Fruit fly (Drosophila melanogaster) whole organism, prepupa: ENCODE measurements around the gene CG42558.

Source experiments
- CG10631 ChIP-seq: fragments of 200-800 bp; sonication (Bioruptor generic); optimal IDR thresholded peaks from 2 replicates; lab custom pipeline; 2016; ENCODE audit warnings: missing biosample characterization, missing genetic modification characterization
- CG10669 ChIP-seq: fragments of 200-800 bp; sonication (Bioruptor generic); optimal IDR thresholded peaks from 3 replicates; lab custom pipeline; 2018; ENCODE audit warnings: missing biosample characterization, mild to moderate bottlenecking, missing genetic modification characterization, moderate library complexity
- CG11294 ChIP-seq: fragments of 200-800 bp; sonication (Bioruptor generic); IDR thresholded peaks from 2 replicates; pipeline ENCODE4 v1.3.6; 2022; ENCODE audit warnings: missing biosample characterization, missing genetic modification characterization
- CG11762 ChIP-seq: fragments of 200-800 bp; sonication (Bioruptor generic); optimal IDR thresholded peaks from 3 replicates; lab custom pipeline; 2016; ENCODE audit warnings: missing biosample characterization, missing genetic modification characterization; ENCODE audit not compliant: insufficient read depth
- CG11902 ChIP-seq: fragments of 200-800 bp; sonication (Bioruptor generic); optimal IDR thresholded peaks from 3 replicates; lab custom pipeline; 2016; ENCODE audit warnings: missing biosample characterization, missing genetic modification characterization
- CG15336 ChIP-seq: fragments of 200-800 bp; sonication (Bioruptor generic); IDR thresholded peaks from 2 replicates; pipeline ENCODE4 v1.3.6; 2022; ENCODE audit warnings: missing biosample characterization, missing genetic modification characterization
- CG1621 ChIP-seq: fragments of 200-800 bp; sonication (Bioruptor generic); optimal IDR thresholded peaks from 3 replicates; lab custom pipeline; 2018; ENCODE audit warnings: missing biosample characterization, mild to moderate bottlenecking, missing genetic modification characterization
- CG16779 ChIP-seq: fragments of 200-800 bp; sonication (Bioruptor generic); optimal IDR thresholded peaks from 3 replicates; lab custom pipeline; 2017; ENCODE audit warnings: missing biosample characterization, mild to moderate bottlenecking, missing genetic modification characterization
- CG3032 ChIP-seq: fragments of 200-800 bp; optimal IDR thresholded peaks from 2 replicates; lab custom pipeline; 2019; ENCODE audit warnings: missing biosample characterization, mild to moderate bottlenecking, missing genetic modification characterization, moderate library complexity
- CG31627 ChIP-seq: fragments of 200-800 bp; sonication (Bioruptor generic); optimal IDR thresholded peaks from 3 replicates; lab custom pipeline; 2016; ENCODE audit warnings: missing biosample characterization, missing genetic modification characterization
- CG32006 ChIP-seq: fragments of 200-800 bp; sonication (Bioruptor generic); optimal IDR thresholded peaks from 3 replicates; lab custom pipeline; 2017; ENCODE audit warnings: missing biosample characterization, mild to moderate bottlenecking, missing genetic modification characterization
- CG3919 ChIP-seq: fragments of 200-800 bp; sonication (Bioruptor generic); optimal IDR thresholded peaks from 3 replicates; lab custom pipeline; 2016; ENCODE audit warnings: missing biosample characterization, missing genetic modification characterization
- CG4318 ChIP-seq: fragments of 200-800 bp; sonication (Bioruptor generic); optimal IDR thresholded peaks from 3 replicates; lab custom pipeline; 2017; ENCODE audit warnings: missing biosample characterization, mild to moderate bottlenecking, missing genetic modification characterization
- CG6792 ChIP-seq: fragments of 200-800 bp; sonication (Bioruptor generic); optimal IDR thresholded peaks from 3 replicates; lab custom pipeline; 2016; ENCODE audit warnings: missing biosample characterization, missing genetic modification characterization
- CG6808 ChIP-seq: fragments of 200-800 bp; sonication (Bioruptor generic); optimal IDR thresholded peaks from 3 replicates; lab custom pipeline; 2017; ENCODE audit warnings: missing biosample characterization, missing genetic modification characterization, mild to moderate bottlenecking, moderate library complexity, missing genetic modification reagents
- CG6854 ChIP-seq: fragments of 200-800 bp; sonication (Bioruptor generic); optimal IDR thresholded peaks from 2 replicates; lab custom pipeline; 2017; ENCODE audit warnings: missing biosample characterization, mild to moderate bottlenecking, missing genetic modification characterization
- CG7368 ChIP-seq: fragments of 200-800 bp; sonication (Bioruptor generic); optimal IDR thresholded peaks from 3 replicates; lab custom pipeline; 2016; ENCODE audit warnings: missing biosample characterization, missing genetic modification characterization
- CG8119 ChIP-seq: fragments of 200-800 bp; sonication (Bioruptor generic); IDR thresholded peaks from 3 replicates; pipeline ENCODE4 v1.3.6; 2022; ENCODE audit warnings: missing biosample characterization, missing genetic modification characterization
- CG8632 ChIP-seq: fragments of 200-800 bp; sonication (Bioruptor generic); optimal IDR thresholded peaks from 3 replicates; lab custom pipeline; 2016; ENCODE audit warnings: missing biosample characterization, missing genetic modification characterization
- CG9139 ChIP-seq: fragments of 200-800 bp; sonication (Bioruptor generic); optimal IDR thresholded peaks from 3 replicates; lab custom pipeline; 2017; ENCODE audit warnings: missing biosample characterization, mild to moderate bottlenecking, missing genetic modification characterization
- Eip75B ChIP-seq: fragments of 200-800 bp; sonication (Bioruptor generic); optimal IDR thresholded peaks from 3 replicates; lab custom pipeline; 2016; ENCODE audit warnings: missing biosample characterization, missing genetic modification characterization
- Eip78C ChIP-seq: fragments of 200-800 bp; sonication (Bioruptor generic); peaks from one replicate; lab custom pipeline; 2016; ENCODE audit warnings: missing biosample characterization, missing genetic modification characterization
- Eip93F ChIP-seq: fragments of 200-800 bp; sonication (Bioruptor generic); optimal IDR thresholded peaks from 2 replicates; lab custom pipeline; 2016; ENCODE audit warnings: missing biosample characterization, mild to moderate bottlenecking, missing genetic modification characterization
- Ets96B ChIP-seq: fragments of 200-800 bp; optimal IDR thresholded peaks from 2 replicates; lab custom pipeline; 2019; ENCODE audit warnings: missing biosample characterization, mild to moderate bottlenecking, missing genetic modification characterization, moderate library complexity
- Gug ChIP-seq: fragments of 200-800 bp; sonication (Bioruptor generic); IDR thresholded peaks from 2 replicates; pipeline ENCODE4 v1.3.6; 2022; ENCODE audit warnings: missing biosample characterization, missing genetic modification characterization
- Hr38 ChIP-seq: sonication (Bioruptor generic); optimal IDR thresholded peaks from 2 replicates; lab custom pipeline; 2016; ENCODE audit warnings: missing biosample characterization, missing genetic modification characterization
- Hr39 ChIP-seq: fragments of 200-800 bp; sonication (Bioruptor generic); optimal IDR thresholded peaks from 2 replicates; lab custom pipeline; 2016; ENCODE audit warnings: missing biosample characterization, missing genetic modification characterization
- Lpt ChIP-seq: fragments of 200-800 bp; sonication (Bioruptor generic); optimal IDR thresholded peaks from 3 replicates; lab custom pipeline; 2016; ENCODE audit warnings: missing biosample characterization, missing genetic modification characterization
- Met ChIP-seq: fragments of 200-800 bp; sonication (Bioruptor generic); optimal IDR thresholded peaks from 3 replicates; lab custom pipeline; 2016; ENCODE audit warnings: missing biosample characterization, missing genetic modification characterization
- OdsH ChIP-seq: fragments of 200-800 bp; sonication (Bioruptor generic); optimal IDR thresholded peaks from 3 replicates; lab custom pipeline; 2016; ENCODE audit warnings: missing biosample characterization, missing genetic modification characterization
- Smox ChIP-seq: fragments of 200-800 bp; sonication (Bioruptor generic); optimal IDR thresholded peaks from 3 replicates; lab custom pipeline; 2016; ENCODE audit warnings: missing biosample characterization, missing genetic modification characterization
- Sox102F ChIP-seq: fragments of 200-800 bp; sonication (Bioruptor generic); optimal IDR thresholded peaks from 2 replicates; lab custom pipeline; 2016; ENCODE audit warnings: missing biosample characterization, mild to moderate bottlenecking, missing genetic modification characterization
- achi ChIP-seq: fragments of 200-800 bp; sonication (Bioruptor generic); optimal IDR thresholded peaks from 3 replicates; lab custom pipeline; 2016; ENCODE audit warnings: missing biosample characterization, missing genetic modification characterization
- dac ChIP-seq: fragments of 200-800 bp; sonication (Bioruptor generic); optimal IDR thresholded peaks from 2 replicates; lab custom pipeline; 2017; ENCODE audit warnings: missing biosample characterization, mild to moderate bottlenecking, missing genetic modification characterization
- eg ChIP-seq: fragments of 200-800 bp; sonication (Bioruptor generic); IDR thresholded peaks from 3 replicates; pipeline ENCODE4 v1.3.6; 2022; ENCODE audit warnings: missing biosample characterization, missing genetic modification characterization
- esn ChIP-seq: fragments of 200-800 bp; sonication (Bioruptor generic); optimal IDR thresholded peaks from 2 replicates; lab custom pipeline; 2016; ENCODE audit warnings: missing biosample characterization, mild to moderate bottlenecking, missing genetic modification characterization, moderate library complexity
- fd59A ChIP-seq: fragments of 200-800 bp; sonication (Bioruptor generic); optimal IDR thresholded peaks from 2 replicates; lab custom pipeline; 2017; ENCODE audit warnings: missing biosample characterization, mild to moderate bottlenecking, missing genetic modification characterization, missing genetic modification reagents
- fd85E ChIP-seq: fragments of 200-800 bp; sonication (Bioruptor generic); optimal IDR thresholded peaks from 3 replicates; lab custom pipeline; 2016; ENCODE audit warnings: missing biosample characterization, missing genetic modification characterization
- fkh ChIP-seq: fragments of 200-800 bp; sonication (Bioruptor generic); optimal IDR thresholded peaks from 3 replicates; lab custom pipeline; 2017; ENCODE audit warnings: missing biosample characterization, mild to moderate bottlenecking, missing genetic modification characterization, moderate library complexity
- lz ChIP-seq: fragments of 200-800 bp; sonication (Bioruptor generic); optimal IDR thresholded peaks from 3 replicates; lab custom pipeline; 2016; ENCODE audit warnings: missing biosample characterization, missing genetic modification characterization
- net ChIP-seq: fragments of 200-800 bp; sonication (Bioruptor generic); optimal IDR thresholded peaks from 3 replicates; lab custom pipeline; 2016; ENCODE audit warnings: missing biosample characterization, missing genetic modification characterization
- pdm3 ChIP-seq: fragments of 200-800 bp; sonication (Bioruptor generic); optimal IDR thresholded peaks from 3 replicates; lab custom pipeline; 2016; ENCODE audit warnings: missing biosample characterization, missing genetic modification characterization
- salr ChIP-seq, 2 experiments: fragments of 200-800 bp; sonication (Bioruptor generic); optimal IDR thresholded peaks; 3 replicates each; lab custom pipeline; 2016 to 2018; ENCODE audit warnings: missing biosample characterization in 2 of 2, missing genetic modification characterization in 2 of 2, mild to moderate bottlenecking in 1 of 2
- spab ChIP-seq: fragments of 200-800 bp; sonication (Bioruptor generic); optimal IDR thresholded peaks from 2 replicates; lab custom pipeline; 2017; ENCODE audit warnings: missing biosample characterization, mild to moderate bottlenecking, missing genetic modification characterization, missing genetic modification reagents
- ss ChIP-seq, 2 experiments: fragments of 200-800 bp; sonication (Bioruptor generic); optimal IDR thresholded peaks; 2 replicates in 1 of 2; 3 replicates in 1 of 2; lab custom pipeline; 2017 to 2018; ENCODE audit warnings: mild to moderate bottlenecking in 2 of 2, missing biosample characterization in 2 of 2, missing genetic modification characterization in 2 of 2, moderate library complexity in 1 of 2
- svp ChIP-seq: fragments of 200-800 bp; sonication (Bioruptor generic); peaks from one replicate; lab custom pipeline; 2016; ENCODE audit warnings: missing biosample characterization, missing genetic modification characterization
- topi ChIP-seq: fragments of 200-800 bp; sonication (Bioruptor generic); optimal IDR thresholded peaks from 3 replicates; lab custom pipeline; 2016; ENCODE audit warnings: missing biosample characterization, missing genetic modification characterization
- vri ChIP-seq: fragments of 200-800 bp; sonication (Bioruptor generic); optimal IDR thresholded peaks from 3 replicates; lab custom pipeline; 2016; ENCODE audit warnings: missing biosample characterization, mild to moderate bottlenecking, missing genetic modification characterization

The CG42558 gene

DNA sequence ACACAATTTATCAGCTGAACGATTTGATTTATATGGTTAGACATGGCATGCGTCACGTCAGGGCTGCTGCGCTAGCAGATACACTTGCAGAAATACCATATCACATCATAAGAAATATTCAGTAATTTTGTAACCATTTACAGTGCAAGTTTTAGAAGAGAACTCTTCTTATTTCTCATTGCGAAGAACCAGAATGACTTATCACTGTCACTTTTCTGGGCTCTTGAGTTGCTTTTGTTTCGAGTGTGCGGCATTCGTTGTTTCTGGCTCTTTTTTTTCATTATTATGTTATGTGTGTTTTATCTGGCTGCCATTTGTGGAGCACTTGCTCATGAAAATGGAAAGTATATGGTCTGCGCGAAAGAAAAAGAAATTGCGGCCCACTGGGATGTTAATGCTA lies 48.9 kb downstream of the CG42558 start (continued):
- TF ChIP-seq Sox102F, result no peak
- TF ChIP-seq CG11294 (GFP tag; lab: Robert Waterston, UW), result peak; percentile 67
- peak; percentile 73 for TF ChIP-seq dac (GFP tag; lab: Kevin White, UChicago)
- peak; percentile 87 for TF ChIP-seq CG15336 (GFP tag; lab: Robert Waterston, UW)
- no peak for TF ChIP-seq ss (GFP tag; optimal IDR thresholded peaks at IDR 0.05; lab: Kevin White, UChicago)
- peak in 1 of 2 experiments; percentile 41 for TF ChIP-seq salr (GFP tag; optimal IDR thresholded peaks at IDR 0.05; lab: Kevin White, UChicago)
- TF ChIP-seq CG11902 (GFP tag; lab: Kevin White, UChicago), result no peak
- TF ChIP-seq CG6792 (GFP tag; lab: Kevin White, UChicago), result no peak
- no peak for TF ChIP-seq CG11762 (GFP tag; lab: Kevin White, UChicago)
- no peak for TF ChIP-seq Eip75B (GFP tag; lab: Kevin White, UChicago)
- peak; percentile 89 for TF ChIP-seq eg (GFP tag; lab: Robert Waterston, UW)
- TF ChIP-seq CG7368 (GFP tag; lab: Kevin White, UChicago), result no peak
- no peak for TF ChIP-seq CG16779 (tag; lab: Kevin White, UChicago)
- TF ChIP-seq fd85E (GFP tag; lab: Kevin White, UChicago), result no peak
- no peak for TF ChIP-seq CG1621 (tag; lab: Kevin White, UChicago)
- TF ChIP-seq svp (GFP tag; lab: Kevin White, UChicago), result no peak
- no peak for TF ChIP-seq fkh (GFP tag; lab: Kevin White, UChicago)

DNA sequence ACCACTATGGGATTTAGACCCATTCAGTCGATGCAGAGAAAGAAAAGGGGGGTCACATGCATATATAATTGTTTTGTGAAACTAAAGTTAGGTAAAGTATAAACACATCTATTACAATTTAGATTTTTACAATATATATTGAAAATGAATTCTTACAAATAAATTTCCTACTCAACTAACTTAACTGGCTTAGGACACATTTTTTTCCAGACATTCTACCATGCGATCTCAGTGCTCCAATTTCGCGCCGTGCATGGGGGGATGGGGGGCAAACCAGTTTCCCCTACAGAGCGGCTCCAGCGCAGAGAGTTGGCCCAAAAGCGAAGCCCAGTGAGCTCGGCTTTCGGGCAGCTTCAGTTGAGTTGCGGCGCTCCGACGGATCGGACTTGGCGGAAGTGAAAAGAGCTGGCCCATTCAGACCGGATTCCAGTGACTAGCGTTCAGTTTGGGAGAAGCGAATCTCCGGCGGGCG lies 50.0 kb downstream of the CG42558 start, which contains the start of gene CG7896:
CG7896 (plus strand) TSS at position 354 of the 472 bp plus-strand sequence.
- TF ChIP-seq CG6808 (GFP tag; lab: Kevin White, UChicago) (peak; percentile 80), net (peak; percentile 78), CG32006 (GFP tag; lab: Kevin White, UChicago) (peak; percentile 91), esn (peak; percentile 90), CG6854 (GFP tag; lab: Kevin White, UChicago) (peak; percentile 67), Met (GFP tag; lab: Kevin White, UChicago) (peak; percentile 85), Ets96B (peak; percentile 80), CG11762 (GFP tag; lab: Kevin White, UChicago) (peak; percentile 65), CG8119 (GFP tag; lab: Robert Waterston, UW) (peak; percentile 93), CG31627 (GFP tag; lab: Kevin White, UChicago) (peak; percentile 67), eg (GFP tag; lab: Robert Waterston, UW) (peak; percentile 88), vri (GFP tag; lab: Kevin White, UChicago) (peak; percentile 72), Hr39 (GFP tag; lab: Kevin White, UChicago) (peak; percentile 59), ss (GFP tag; optimal IDR thresholded peaks at IDR 0.05; lab: Kevin White, UChicago) (peak; percentile 56 to 86), CG10669 (peak; percentile 73), Eip75B (GFP tag; lab: Kevin White, UChicago) (peak; percentile 76), CG3032 (tag; lab: Kevin White, UChicago) (peak; percentile 87), Smox (peak; percentile 81), lz (peak; percentile 83), CG10631 (GFP tag; lab: Kevin White, UChicago) (peak; percentile 86), OdsH (GFP tag; lab: Kevin White, UChicago) (no peak), CG3919 (GFP tag; lab: Kevin White, UChicago) (peak; percentile 83), Hr38 (no peak), Sox102F (peak; percentile 80), spab (GFP tag; lab: Kevin White, UChicago) (peak; percentile 69), CG4318 (no peak), fkh (GFP tag; lab: Kevin White, UChicago) (peak; percentile 12), svp (GFP tag; lab: Kevin White, UChicago) (peak; percentile 97), salr (GFP tag; optimal IDR thresholded peaks at IDR 0.05; lab: Kevin White, UChicago) (peak; percentile 18 to 72), pdm3 (GFP tag; lab: Kevin White, UChicago) (peak; percentile 70), achi (GFP tag; lab: Kevin White, UChicago) (peak; percentile 87), Eip93F (peak; percentile 33), fd59A (peak; percentile 76), CG9139 (GFP tag; lab: Kevin White, UChicago) (peak; percentile 55), Eip78C (peak; percentile 94), Gug (GFP tag; lab: Robert Waterston, UW) (peak; percentile 80), CG8632 (peak; percentile 81), Lpt (GFP tag; lab: Kevin White, UChicago) (peak; percentile 73), topi (GFP tag; lab: Kevin White, UChicago) (peak; percentile 80), fd85E (GFP tag; lab: Kevin White, UChicago) (peak; percentile 34)
